Fruit fly (Drosophila melanogaster) whole organism, embryonic: ENCODE results near the gene CG11670.

Source experiments
- B-H2 ChIP-seq: fragments of 200-800 bp; sonication (Bioruptor generic); optimal IDR thresholded peaks from 2 replicates; lab custom pipeline; 2018; ENCODE audit warnings: missing biosample characterization, mild to moderate bottlenecking, missing genetic modification characterization
- BEAF-32 ChIP-seq: fragments of 200-800 bp; sonication (Bioruptor generic); optimal IDR thresholded peaks from 3 replicates; lab custom pipeline; 2017; ENCODE audit warnings: missing biosample characterization, missing genetic modification characterization, mild to moderate bottlenecking, moderate library complexity, missing genetic modification reagents
- CG10654 ChIP-seq: fragments of 200-800 bp; sonication (Bioruptor generic); optimal IDR thresholded peaks from 2 replicates; lab custom pipeline; 2016; ENCODE audit warnings: missing biosample characterization, missing genetic modification characterization
- CG11398 ChIP-seq: fragments of 200-800 bp; sonication (Bioruptor generic); optimal IDR thresholded peaks from 2 replicates; lab custom pipeline; 2016; ENCODE audit warnings: missing biosample characterization, missing genetic modification characterization
- CG11504 ChIP-seq: fragments of 200-800 bp; sonication (Bioruptor generic); optimal IDR thresholded peaks from 3 replicates; lab custom pipeline; 2019; ENCODE audit warnings: missing biosample characterization, mild to moderate bottlenecking, missing genetic modification characterization, moderate library complexity
- CG12391 ChIP-seq: fragments of 200-800 bp; sonication (Bioruptor generic); optimal IDR thresholded peaks from 3 replicates; lab custom pipeline; 2018; ENCODE audit warnings: missing biosample characterization, mild to moderate bottlenecking, missing genetic modification characterization, moderate library complexity
- CG12744 ChIP-seq: fragments of 200-800 bp; sonication (Bioruptor generic); optimal IDR thresholded peaks from 2 replicates; lab custom pipeline; 2016; ENCODE audit warnings: missing biosample characterization, missing genetic modification characterization
- CG13424 ChIP-seq: fragments of 200-800 bp; sonication (Bioruptor generic); optimal IDR thresholded peaks from 2 replicates; lab custom pipeline; 2019; ENCODE audit warnings: missing biosample characterization, mild to moderate bottlenecking, missing genetic modification characterization, moderate library complexity
- CG13624 ChIP-seq: fragments of 200-800 bp; sonication (Bioruptor generic); optimal IDR thresholded peaks from 2 replicates; lab custom pipeline; 2016; ENCODE audit warnings: missing biosample characterization, missing genetic modification characterization
- CG1529 ChIP-seq: fragments of 200-800 bp; sonication (Bioruptor generic); optimal IDR thresholded peaks from 3 replicates; lab custom pipeline; 2018; ENCODE audit warnings: missing biosample characterization, missing genetic modification characterization
- CG31441 ChIP-seq: fragments of 200-800 bp; sonication (Bioruptor generic); IDR thresholded peaks from 2 replicates; pipeline ENCODE4 v1.3.6; 2022; ENCODE audit warnings: missing biosample characterization, missing genetic modification characterization
- CG3163 ChIP-seq: fragments of 200-800 bp; sonication (Bioruptor generic); optimal IDR thresholded peaks from 3 replicates; lab custom pipeline; 2016; ENCODE audit warnings: missing biosample characterization, missing genetic modification characterization
- CG3726 ChIP-seq: fragments of 200-800 bp; sonication (Bioruptor generic); IDR thresholded peaks from 3 replicates; pipeline ENCODE4, ENCODE4 v1.3.6; 2022; ENCODE audit warnings: missing biosample characterization, missing genetic modification characterization
- CG4360 ChIP-seq: fragments of 200-800 bp; sonication (Bioruptor generic); IDR thresholded peaks from 2 replicates; pipeline ENCODE4 v1.3.6; 2022; ENCODE audit warnings: missing biosample characterization, missing genetic modification characterization
- CG7963 ChIP-seq: fragments of 200-800 bp; sonication (Bioruptor generic); IDR thresholded peaks from 3 replicates; pipeline ENCODE4 v1.3.6; 2022; ENCODE audit warnings: missing biosample characterization, missing genetic modification characterization; ENCODE audit not compliant: partially characterized antibody
- CG8944 ChIP-seq: fragments of 200-800 bp; sonication (Bioruptor generic); optimal IDR thresholded peaks from 3 replicates; lab custom pipeline; 2016; ENCODE audit warnings: missing biosample characterization, missing genetic modification characterization
- Gsc ChIP-seq: fragments of 200-800 bp; sonication (Bioruptor generic); IDR thresholded peaks from 2 replicates; pipeline ENCODE4 v1.3.6; 2022; ENCODE audit warnings: missing biosample characterization, missing genetic modification characterization
- Gug ChIP-seq: fragments of 200-800 bp; sonication (Bioruptor generic); IDR thresholded peaks from 4 replicates; pipeline ENCODE4 v1.3.6; 2022; ENCODE audit warnings: missing biosample characterization, missing genetic modification characterization
- H15 ChIP-seq: fragments of 200-800 bp; sonication (Bioruptor generic); IDR thresholded peaks from 3 replicates; pipeline ENCODE4 v1.3.6; 2022; ENCODE audit warnings: missing biosample characterization, missing genetic modification characterization
- H2.0 ChIP-seq: fragments of 200-800 bp; sonication (Bioruptor generic); IDR thresholded peaks from 2 replicates; pipeline ENCODE4 v1.3.6; 2022; ENCODE audit warnings: missing biosample characterization, missing genetic modification characterization
- Hmr ChIP-seq: fragments of 200-800 bp; sonication (Bioruptor generic); optimal IDR thresholded peaks from 3 replicates; lab custom pipeline; 2017; ENCODE audit warnings: mild to moderate bottlenecking, missing biosample characterization, missing genetic modification reagents, missing genetic modification characterization
- Hr3 ChIP-seq: fragments of 200-800 bp; sonication (Bioruptor generic); optimal IDR thresholded peaks from 3 replicates; lab custom pipeline; 2016; ENCODE audit warnings: missing biosample characterization, missing genetic modification characterization
- Kr ChIP-seq: fragments of 200-800 bp; sonication (Bioruptor generic); optimal IDR thresholded peaks from 2 replicates; lab custom pipeline; 2017; ENCODE audit warnings: missing biosample characterization, mild to moderate bottlenecking, missing genetic modification characterization
- Lhr ChIP-seq: fragments of 200-800 bp; sonication (Bioruptor generic); optimal IDR thresholded peaks from 3 replicates; lab custom pipeline; 2017; ENCODE audit warnings: mild to moderate bottlenecking, missing biosample characterization, missing genetic modification reagents, missing genetic modification characterization
- Lim3 ChIP-seq: fragments of 200-800 bp; sonication (Bioruptor generic); IDR thresholded peaks from 2 replicates; pipeline ENCODE4 v1.3.6; 2022; ENCODE audit warnings: missing biosample characterization, missing genetic modification characterization
- MTF-1 ChIP-seq: fragments of 200-800 bp; sonication (Bioruptor generic); optimal IDR thresholded peaks from 2 replicates; lab custom pipeline; 2018; ENCODE audit warnings: missing biosample characterization, mild to moderate bottlenecking, missing genetic modification characterization, borderline replicate concordance
- Sox102F ChIP-seq: fragments of 200-800 bp; sonication (Bioruptor generic); optimal IDR thresholded peaks from 2 replicates; lab custom pipeline; 2018; ENCODE audit warnings: missing biosample characterization, mild to moderate bottlenecking, missing genetic modification characterization, moderate library complexity
- al ChIP-seq: fragments of 200-800 bp; sonication (Bioruptor generic); IDR thresholded peaks from 2 replicates; pipeline ENCODE4 v1.3.6; 2022; ENCODE audit warnings: missing biosample characterization, missing genetic modification characterization
- bcd ChIP-seq: fragments of 200-800 bp; sonication (Bioruptor generic); optimal IDR thresholded peaks from 2 replicates; lab custom pipeline; 2017; ENCODE audit warnings: missing biosample characterization, mild to moderate bottlenecking, missing genetic modification characterization
- chinmo ChIP-seq: fragments of 200-800 bp; sonication (Bioruptor generic); IDR thresholded peaks from 4 replicates; pipeline ENCODE4 v1.3.6; 2022; ENCODE audit warnings: missing biosample characterization, missing genetic modification characterization; ENCODE audit not compliant: partially characterized antibody
- ci ChIP-seq: fragments of 200-800 bp; sonication (Bioruptor generic); IDR thresholded peaks from 3 replicates; pipeline ENCODE4 v1.3.6; 2022; ENCODE audit warnings: missing biosample characterization, missing genetic modification characterization
- croc ChIP-seq: fragments of 200-800 bp; sonication (Bioruptor generic); conservative IDR thresholded peaks from 3 replicates; pipeline ENCODE4 v1.3.6; 2022; ENCODE audit warnings: missing biosample characterization, missing genetic modification characterization
- gce ChIP-seq: fragments of 200-800 bp; sonication (Bioruptor generic); IDR thresholded peaks from 3 replicates; pipeline ENCODE4 v1.3.6; 2022; ENCODE audit warnings: missing biosample characterization, missing genetic modification characterization
- grn ChIP-seq: fragments of 200-800 bp; sonication (Bioruptor generic); optimal IDR thresholded peaks from 3 replicates; lab custom pipeline; 2017; ENCODE audit warnings: missing biosample characterization, missing genetic modification characterization
- gro ChIP-seq: fragments of 200-800 bp; sonication (Bioruptor generic); optimal IDR thresholded peaks from 2 replicates; lab custom pipeline; 2016; ENCODE audit warnings: missing biosample characterization, missing genetic modification characterization
- gsb ChIP-seq: fragments of 200-800 bp; sonication (Bioruptor generic); IDR thresholded peaks from 2 replicates; pipeline ENCODE4 v1.3.6; 2022; ENCODE audit warnings: missing biosample characterization, missing genetic modification characterization
- gsb-n ChIP-seq: fragments of 200-800 bp; sonication (Bioruptor generic); optimal IDR thresholded peaks from 3 replicates; lab custom pipeline; 2018; ENCODE audit warnings: missing biosample characterization, mild to moderate bottlenecking, missing genetic modification characterization
- h ChIP-seq: fragments of >200 bp; optimal IDR thresholded peaks from 2 replicates; lab custom pipeline; 2017
- kni ChIP-seq: fragments of 200-800 bp; sonication (Bioruptor generic); optimal IDR thresholded peaks from 3 replicates; lab custom pipeline; 2017; ENCODE audit warnings: mild to moderate bottlenecking, missing biosample characterization, missing genetic modification reagents, missing genetic modification characterization
- lilli ChIP-seq: fragments of 200-800 bp; sonication (Bioruptor generic); optimal IDR thresholded peaks from 3 replicates; lab custom pipeline; 2016; ENCODE audit warnings: missing biosample characterization, missing genetic modification characterization
- lov ChIP-seq, 2 experiments: fragments of 200-800 bp in 1 of 2; fragments of >200 bp in 1 of 2; sonication (Bioruptor generic) in 1 of 2; IDR thresholded peaks in 1 of 2; optimal IDR thresholded peaks in 1 of 2; 2 replicates in 1 of 2; 3 replicates in 1 of 2; pipeline versions ENCODE4 v1.3.6 to Lab custom; 2017 to 2022; ENCODE audit warnings: missing biosample characterization in 1 of 2, missing genetic modification characterization in 1 of 2
- nmo ChIP-seq: fragments of 200-800 bp; sonication (Bioruptor generic); optimal IDR thresholded peaks from 2 replicates; lab custom pipeline; 2018; ENCODE audit warnings: missing biosample characterization, mild to moderate bottlenecking, missing genetic modification characterization, moderate library complexity
- onecut ChIP-seq: fragments of 200-800 bp; sonication (Bioruptor generic); IDR thresholded peaks from 2 replicates; pipeline ENCODE4 v1.3.6; 2022; ENCODE audit warnings: missing biosample characterization, missing genetic modification characterization
- phol ChIP-seq: fragments of 200-800 bp; sonication (Bioruptor generic); optimal IDR thresholded peaks from 3 replicates; lab custom pipeline; 2018; ENCODE audit warnings: missing biosample characterization, mild to moderate bottlenecking, missing genetic modification characterization, moderate library complexity
- repo ChIP-seq: fragments of 200-800 bp; sonication (Bioruptor generic); optimal IDR thresholded peaks from 2 replicates; lab custom pipeline; 2016; ENCODE audit warnings: missing biosample characterization, missing genetic modification characterization
- scrt ChIP-seq: fragments of 200-800 bp; sonication (Bioruptor generic); optimal IDR thresholded peaks from 2 replicates; lab custom pipeline; 2018; ENCODE audit warnings: missing biosample characterization, mild to moderate bottlenecking, missing genetic modification characterization, moderate library complexity
- sens-2 ChIP-seq: fragments of 200-800 bp; sonication (Bioruptor generic); IDR thresholded peaks from 2 replicates; pipeline ENCODE4 v1.3.6; 2022; ENCODE audit warnings: missing biosample characterization, missing genetic modification characterization
- seq ChIP-seq: fragments of 200-800 bp; sonication (Bioruptor generic); IDR thresholded peaks from 2 replicates; pipeline ENCODE4 v1.3.6; 2022; ENCODE audit warnings: missing biosample characterization, missing genetic modification characterization
- ssp ChIP-seq: fragments of 200-800 bp; sonication (Bioruptor generic); IDR thresholded peaks from 2 replicates; pipeline ENCODE4 v1.3.6; 2022; ENCODE audit warnings: missing biosample characterization, missing genetic modification characterization
- stc ChIP-seq: fragments of 200-800 bp; sonication (Bioruptor generic); IDR thresholded peaks from 2 replicates; pipeline ENCODE4 v1.3.6; 2022; ENCODE audit warnings: missing biosample characterization, missing genetic modification characterization

CG11670 gene

DNA sequence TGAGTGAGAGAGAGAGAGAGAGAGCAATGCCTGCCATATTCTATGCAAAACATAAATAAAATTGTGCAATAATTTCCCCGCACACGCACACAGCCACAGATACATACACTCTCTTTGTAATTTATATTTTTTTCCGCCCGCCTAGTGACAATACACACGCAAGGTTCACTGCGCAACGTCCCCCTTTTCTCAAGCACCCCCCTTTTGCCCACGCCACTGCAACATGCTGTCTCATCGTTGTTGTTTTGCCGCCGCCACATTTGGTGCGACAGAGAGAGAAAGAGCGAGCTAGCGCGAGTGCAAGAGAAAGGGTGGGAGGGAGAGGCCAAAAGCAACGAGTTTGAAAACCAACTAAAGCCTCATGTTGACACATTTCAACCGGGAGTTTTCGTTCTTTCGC, 29.5 kb upstream of the CG11670 start (continued):
- peak; percentile 27; the same call in 1 of the 2 replicates for TF ChIP-seq ssp (GFP tag; lab: Robert Waterston, UW)
- TF ChIP-seq stc (GFP tag; lab: Robert Waterston, UW): peak; percentile 41; the same call in 1 of the 2 replicates
- TF ChIP-seq phol: peak; percentile 72
- TF ChIP-seq Gsc (GFP tag; lab: Robert Waterston, UW): no peak
- TF ChIP-seq Lim3 (GFP tag; lab: Robert Waterston, UW): no peak
- TF ChIP-seq CG7963 (GFP tag; lab: Robert Waterston, UW): no peak
- no peak for TF ChIP-seq seq
- TF ChIP-seq B-H2 (GFP tag; lab: Kevin White, UChicago): no peak
- no peak for TF ChIP-seq CG3726 (GFP tag; lab: Robert Waterston, UW)
- peak; percentile 61 for TF ChIP-seq CG3163 (GFP tag; lab: Kevin White, UChicago)
- TF ChIP-seq CG31441 (GFP tag; lab: Robert Waterston, UW): no peak; the same call in 1 of the 2 replicates
- peak; percentile 39; the same call in 1 of the 2 replicates for TF ChIP-seq sens-2 (GFP tag; lab: Robert Waterston, UW)
- TF ChIP-seq grn (GFP tag; lab: Kevin White, UChicago): no peak
- TF ChIP-seq gsb (GFP tag; lab: Robert Waterston, UW): peak; percentile 65
- TF ChIP-seq BEAF-32: no peak
- peak; percentile 24; the same call in 2 of the 3 replicates for TF ChIP-seq croc (GFP tag; lab: Robert Waterston, UW)
- TF ChIP-seq bcd (GFP tag; lab: Kevin White, UChicago): peak; percentile 63
- TF ChIP-seq Kr (GFP tag; lab: Kevin White, UChicago): no peak
- peak; percentile 60 for TF ChIP-seq H2.0 (GFP tag; lab: Robert Waterston, UW)
- peak; percentile 39 for TF ChIP-seq MTF-1
- peak; percentile 42; the same call in 1 of the 2 replicates for TF ChIP-seq onecut (GFP tag; lab: Robert Waterston, UW)
- TF ChIP-seq gro (GFP tag; lab: Kevin White, UChicago): peak; percentile 61
- TF ChIP-seq gsb-n (tag; lab: Kevin White, UChicago): peak; percentile 14
- TF ChIP-seq Hr3 (GFP tag; lab: Kevin White, UChicago): peak; percentile 46
- peak; percentile 53; the same call in 1 of the 2 replicates for TF ChIP-seq CG4360
- TF ChIP-seq h (lab: Kevin White, UChicago): no peak
- TF ChIP-seq Gug: peak; percentile 65; the same call in 3 of the 4 replicates
- TF ChIP-seq H15: peak; percentile 55; the same call in 2 of the 3 replicates
- TF ChIP-seq nmo (GFP tag; lab: Kevin White, UChicago): peak; percentile 48
- TF ChIP-seq lov (optimal IDR thresholded peaks at IDR 0.05; lab: Kevin White, UChicago): no peak
- 0 out of 3 replicates have a peak, but pooled peaks have one; percentile 57 for TF ChIP-seq lov (GFP tag; IDR thresholded peaks at IDR 0.05; lab: Robert Waterston, UW)
- peak; percentile 54 for TF ChIP-seq CG13424 (tag; lab: Kevin White, UChicago)
- TF ChIP-seq al (GFP tag; lab: Robert Waterston, UW): 0 out of 2 replicates have a peak, but pooled peaks have one; percentile 15
- TF ChIP-seq Hmr (GFP tag; lab: Kevin White, UChicago): peak; percentile 57
- peak; percentile 45 for TF ChIP-seq CG12391
- TF ChIP-seq chinmo: 0 out of 4 replicates have a peak, but pooled peaks have one; percentile 67
- TF ChIP-seq CG11398 (GFP tag; lab: Kevin White, UChicago): no peak
- TF ChIP-seq CG1529: no peak
- peak; percentile 60; the same call in 1 of the 3 replicates for TF ChIP-seq gce (GFP tag; lab: Robert Waterston, UW)
- peak; percentile 2 for TF ChIP-seq CG12744 (GFP tag; lab: Kevin White, UChicago)
- peak; percentile 82 for TF ChIP-seq ci (GFP tag; lab: Robert Waterston, UW)
- peak; percentile 71 for TF ChIP-seq scrt
- no peak for TF ChIP-seq Lhr (GFP tag; lab: Kevin White, UChicago)
- TF ChIP-seq CG11504 (tag; lab: Kevin White, UChicago): peak; percentile 71
- peak; percentile 60 for TF ChIP-seq CG13624
- TF ChIP-seq repo: peak; percentile 47
- peak; percentile 16 for TF ChIP-seq CG10654 (GFP tag; lab: Kevin White, UChicago)
- no peak for TF ChIP-seq kni
- TF ChIP-seq lilli (GFP tag; lab: Kevin White, UChicago): peak; percentile 81
- TF ChIP-seq CG8944 (GFP tag; lab: Kevin White, UChicago): peak; percentile 66
- no peak for TF ChIP-seq Sox102F (GFP tag; lab: Kevin White, UChicago)
